Worm (Caenorhabditis elegans) whole organism, L1 larva: ENCODE data around the gene F28C1.3.

Experiments
- snpc-4 ChIP-seq: fragments of 150-350 bp; optimal IDR thresholded peaks from 2 replicates; lab custom pipeline; 2014; ENCODE audit warnings: missing biosample characterization, missing genetic modification characterization
- zag-1 ChIP-seq: fragments of 150-350 bp; optimal IDR thresholded peaks from 2 replicates; lab custom pipeline; 2014; ENCODE audit warnings: missing biosample characterization, missing genetic modification characterization

DNA sequence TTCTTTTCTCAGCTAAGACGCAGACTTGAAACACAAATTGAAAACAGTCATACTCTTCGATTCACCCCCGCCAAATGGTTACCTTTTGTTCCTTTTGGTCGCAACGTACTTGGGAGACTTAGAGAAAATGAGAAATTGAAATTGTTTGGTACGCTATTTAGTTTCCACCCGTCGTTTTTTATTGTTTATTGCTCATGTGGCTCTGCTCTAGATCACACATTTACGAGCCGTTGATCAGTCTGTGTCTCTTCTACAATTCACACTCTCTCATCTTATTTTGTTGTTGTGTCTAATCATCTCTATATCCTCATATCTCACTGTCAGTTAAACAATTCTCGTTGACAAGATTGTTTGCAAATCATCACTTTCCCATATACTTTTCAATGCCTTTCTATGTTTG is 19.5 kb downstream of the F28C1.3 start:
- TF ChIP-seq zag-1 (tag; lab: Kevin White, UChicago) (no peak), snpc-4 (tag; lab: Kevin White, UChicago) (peak; percentile 64)
